Fruit fly (Drosophila melanogaster) Kc167 (cell line): ENCODE measurements around the gene Ctl2.

ENCODE experiments used
- Sin3A ChIP-seq: fragments of >200 bp; optimal IDR thresholded peaks from 2 replicates; lab custom pipeline; 2018; ENCODE audit warnings: missing external identifiers
- h ChIP-seq: fragments of >200 bp; optimal IDR thresholded peaks from 3 replicates; lab custom pipeline; 2018; ENCODE audit warnings: missing external identifiers
- ttk ChIP-seq: sonication (Bioruptor generic); optimal IDR thresholded peaks from 2 replicates; lab custom pipeline; 2017; ENCODE audit warnings: missing external identifiers

DNA sequence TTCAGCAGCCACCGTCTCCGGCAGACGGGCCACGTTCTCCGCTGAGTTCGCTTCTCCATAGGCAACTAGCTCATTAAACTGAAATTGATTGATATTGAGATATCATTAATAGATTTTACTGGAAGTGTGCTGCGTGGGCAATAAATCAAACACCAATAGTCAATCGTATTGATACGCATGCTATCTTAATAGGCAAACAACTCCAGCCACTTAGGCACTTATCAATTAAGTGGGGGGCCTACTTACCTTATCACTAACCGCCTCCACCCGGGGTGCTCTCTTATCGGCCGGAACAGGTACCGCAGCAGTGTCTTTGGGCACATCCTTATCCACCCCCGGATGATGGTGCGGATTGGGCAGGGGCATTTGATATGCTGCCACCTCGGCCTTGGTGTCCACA, 11.4 kb upstream of the Ctl2 start:
- no peak for TF ChIP-seq h (lab: Kevin White, UChicago)
- TF ChIP-seq Sin3A (lab: Kevin White, UChicago), result no peak
- no peak for TF ChIP-seq ttk
